Worm (Caenorhabditis elegans) whole organism, L1 larva: ENCODE results near the gene T01G1.2.

Source experiments
- ceh-88 ChIP-seq: fragments of 200-800 bp; sonication (Bioruptor generic); IDR thresholded peaks from 2 replicates; pipeline ENCODE4 v1.3.6; 2022; ENCODE audit warnings: missing genetic modification characterization, missing compliant biosample characterization
- elt-2 ChIP-seq: sonication (generic microtip); optimal IDR thresholded peaks from 2 replicates; lab custom pipeline; 2016; ENCODE audit warnings: missing genetic modification characterization, mild to moderate bottlenecking, inconsistent platforms, missing compliant biosample characterization, missing genetic modification reagents
- nhr-77 ChIP-seq: fragments of 150-350 bp; optimal IDR thresholded peaks from 2 replicates; lab custom pipeline; 2014; ENCODE audit warnings: missing biosample characterization, missing genetic modification characterization
- pqm-1 ChIP-seq: sonication (generic microtip); optimal IDR thresholded peaks from 3 replicates; lab custom pipeline; 2017; ENCODE audit warnings: missing biosample characterization, missing genetic modification characterization
- snpc-4 ChIP-seq: fragments of 150-350 bp; optimal IDR thresholded peaks from 2 replicates; lab custom pipeline; 2014; ENCODE audit warnings: missing biosample characterization, missing genetic modification characterization
- sox-4 ChIP-seq: sonication (generic microtip); optimal IDR thresholded peaks from 2 replicates; lab custom pipeline; 2016; ENCODE audit warnings: missing genetic modification characterization, missing compliant biosample characterization
- unc-130 ChIP-seq: fragments of 150-350 bp; optimal IDR thresholded peaks from 2 replicates; lab custom pipeline; 2017; ENCODE audit warnings: missing biosample characterization, missing genetic modification characterization, inconsistent platforms
- unc-62 ChIP-seq: fragments of 150-350 bp; optimal IDR thresholded peaks from 2 replicates; lab custom pipeline; 2014; ENCODE audit warnings: missing biosample characterization, missing genetic modification reagents, missing genetic modification characterization

- TF ChIP-seq snpc-4 (tag; lab: Kevin White, UChicago), result no peak
- TF ChIP-seq pqm-1, result no peak
- TF ChIP-seq ceh-88 (GFP tag; lab: Robert Waterston, UW), result no peak
- TF ChIP-seq nhr-77 (tag; lab: Kevin White, UChicago), result no peak
- no peak for TF ChIP-seq sox-4 (tag; lab: Kevin White, UChicago)
- TF ChIP-seq unc-62 (GFP tag; lab: Kevin White, UChicago), result no peak
- no peak for TF ChIP-seq unc-130
- no peak for TF ChIP-seq elt-2 (tag; lab: Kevin White, UChicago)
Measured at ce11 chrIV:11403288-11403991, 49.2 kb downstream of the T01G1.2 start, which contains the start of the genes memi-3 and cyp-31A2.
